Fruit fly (Drosophila melanogaster) whole organism, embryonic: ENCODE results near the gene CG11741.
A peak's percentile ranks its signal among the peaks of the same experiment; 100 is the strongest.

Experiments
- Ada2b ChIP-seq: fragments of 200-800 bp; sonication (Bioruptor generic); IDR thresholded peaks from 2 replicates; pipeline ENCODE4 v1.3.6; 2022; ENCODE audit warnings: missing biosample characterization, missing genetic modification characterization
- BtbVII ChIP-seq: fragments of 200-800 bp; sonication (Bioruptor generic); optimal IDR thresholded peaks from 3 replicates; lab custom pipeline; 2017; ENCODE audit warnings: missing biosample characterization, mild to moderate bottlenecking, missing genetic modification characterization
- CG11696 ChIP-seq: fragments of 200-800 bp; sonication (Bioruptor generic); IDR thresholded peaks from 2 replicates; pipeline ENCODE4 v1.3.6; 2022; ENCODE audit warnings: missing biosample characterization, missing genetic modification characterization
- CG11723 ChIP-seq: fragments of 200-800 bp; sonication (Bioruptor generic); optimal IDR thresholded peaks from 2 replicates; lab custom pipeline; 2017; ENCODE audit warnings: missing biosample characterization, mild to moderate bottlenecking, missing genetic modification characterization
- CG12236 ChIP-seq: fragments of 200-800 bp; sonication (Bioruptor generic); optimal IDR thresholded peaks from 2 replicates; lab custom pipeline; 2016; ENCODE audit warnings: missing biosample characterization, missing genetic modification characterization
- CG13624 ChIP-seq: fragments of 200-800 bp; sonication (Bioruptor generic); optimal IDR thresholded peaks from 2 replicates; lab custom pipeline; 2016; ENCODE audit warnings: missing biosample characterization, missing genetic modification characterization
- CG13775 ChIP-seq: fragments of 200-800 bp; sonication (Bioruptor generic); optimal IDR thresholded peaks from 3 replicates; lab custom pipeline; 2017; ENCODE audit warnings: missing biosample characterization, mild to moderate bottlenecking, missing genetic modification characterization
- CG1792 ChIP-seq: fragments of 200-800 bp; sonication (Bioruptor generic); optimal IDR thresholded peaks from 2 replicates; lab custom pipeline; 2016; ENCODE audit warnings: missing biosample characterization, missing genetic modification characterization
- CG3281 ChIP-seq: fragments of 200-800 bp; sonication (Bioruptor generic); optimal IDR thresholded peaks from 3 replicates; lab custom pipeline; 2017; ENCODE audit warnings: missing biosample characterization, mild to moderate bottlenecking, missing genetic modification characterization
- CG33557 ChIP-seq: fragments of 200-800 bp; sonication (Bioruptor generic); optimal IDR thresholded peaks from 2 replicates; lab custom pipeline; 2019; ENCODE audit warnings: missing biosample characterization, mild to moderate bottlenecking, missing genetic modification characterization, moderate library complexity
- CG3407 ChIP-seq: fragments of 200-800 bp; sonication (Bioruptor generic); optimal IDR thresholded peaks from 2 replicates; lab custom pipeline; 2018; ENCODE audit warnings: missing biosample characterization, mild to moderate bottlenecking, missing genetic modification characterization
- CG6765 ChIP-seq: fragments of 200-800 bp; sonication (Bioruptor generic); optimal IDR thresholded peaks from 3 replicates; lab custom pipeline; 2017; ENCODE audit warnings: missing biosample characterization, mild to moderate bottlenecking, missing genetic modification characterization
- CG6791 ChIP-seq: fragments of 200-800 bp; sonication (Bioruptor generic); IDR thresholded peaks from 3 replicates; pipeline ENCODE4 v1.3.6; 2022; ENCODE audit warnings: missing biosample characterization, missing genetic modification characterization; ENCODE audit not compliant: partially characterized antibody
- CG7372 ChIP-seq: fragments of 200-800 bp; sonication (Bioruptor generic); IDR thresholded peaks from 2 replicates; pipeline ENCODE4 v1.3.6; 2022; ENCODE audit warnings: missing biosample characterization, missing genetic modification characterization
- CG8765 ChIP-seq: fragments of 200-800 bp; sonication (Bioruptor generic); IDR thresholded peaks from 2 replicates; pipeline ENCODE4 v1.3.6; 2022; ENCODE audit warnings: missing biosample characterization, missing genetic modification characterization
- CHES-1-like ChIP-seq: fragments of 200-800 bp; sonication (Bioruptor generic); optimal IDR thresholded peaks from 2 replicates; lab custom pipeline; 2016; ENCODE audit warnings: missing biosample characterization, missing genetic modification characterization
- CoRest ChIP-seq: fragments of 200-800 bp; sonication (Bioruptor generic); optimal IDR thresholded peaks from 3 replicates; lab custom pipeline; 2018; ENCODE audit warnings: missing biosample characterization, mild to moderate bottlenecking, missing genetic modification characterization, moderate library complexity
- Dbx ChIP-seq: fragments of 200-800 bp; sonication (Bioruptor generic); IDR thresholded peaks from 3 replicates; pipeline ENCODE4 v1.3.6; 2022; ENCODE audit warnings: missing biosample characterization, missing genetic modification characterization
- Dip2 ChIP-seq: fragments of 200-800 bp; sonication (Bioruptor generic); IDR thresholded peaks from 2 replicates; pipeline ENCODE4 v1.3.6; 2022; ENCODE audit warnings: missing biosample characterization, missing genetic modification characterization
- Doc2 ChIP-seq: fragments of 200-800 bp; sonication (Bioruptor generic); IDR thresholded peaks from 2 replicates; pipeline ENCODE4 v1.3.6; 2022; ENCODE audit warnings: missing biosample characterization, missing genetic modification characterization
- Gsc ChIP-seq: fragments of 200-800 bp; sonication (Bioruptor generic); IDR thresholded peaks from 2 replicates; pipeline ENCODE4 v1.3.6; 2022; ENCODE audit warnings: missing biosample characterization, missing genetic modification characterization
- HLH3B ChIP-seq: fragments of 200-800 bp; sonication (Bioruptor generic); IDR thresholded peaks from 2 replicates; pipeline ENCODE4 v1.3.6; 2022; ENCODE audit warnings: missing biosample characterization, missing genetic modification characterization
- HLHmδ ChIP-seq: fragments of 200-800 bp; sonication (Bioruptor generic); optimal IDR thresholded peaks from 2 replicates; lab custom pipeline; 2018; ENCODE audit warnings: missing biosample characterization, mild to moderate bottlenecking, missing genetic modification characterization, moderate library complexity
- Hmx ChIP-seq: fragments of 200-800 bp; sonication (Bioruptor generic); optimal IDR thresholded peaks from 2 replicates; lab custom pipeline; 2016; ENCODE audit warnings: missing biosample characterization, missing genetic modification characterization
- Hr39 ChIP-seq: fragments of >200 bp; optimal IDR thresholded peaks from 2 replicates; lab custom pipeline; 2017
- Mad ChIP-seq: fragments of 200-800 bp; sonication (Bioruptor generic); optimal IDR thresholded peaks from 2 replicates; lab custom pipeline; 2016; ENCODE audit warnings: missing biosample characterization, missing genetic modification characterization
- Neu2 ChIP-seq: fragments of 200-800 bp; sonication (Bioruptor generic); optimal IDR thresholded peaks from 3 replicates; lab custom pipeline; 2016; ENCODE audit warnings: missing biosample characterization, missing genetic modification characterization, borderline replicate concordance
- PHDP ChIP-seq: fragments of 200-800 bp; sonication (Bioruptor generic); optimal IDR thresholded peaks from 3 replicates; lab custom pipeline; 2018; ENCODE audit warnings: missing biosample characterization, mild to moderate bottlenecking, missing genetic modification characterization, moderate library complexity
- Rx ChIP-seq: fragments of 200-800 bp; sonication (Bioruptor generic); IDR thresholded peaks from 2 replicates; pipeline ENCODE4 v1.3.6; 2022; ENCODE audit warnings: missing biosample characterization, missing genetic modification characterization
- abd-A ChIP-seq: fragments of 200-800 bp; sonication (Bioruptor generic); optimal IDR thresholded peaks from 3 replicates; lab custom pipeline; 2019; ENCODE audit warnings: missing biosample characterization, mild to moderate bottlenecking, missing genetic modification characterization, moderate library complexity
- chn ChIP-seq: fragments of 200-800 bp; sonication (Bioruptor generic); optimal IDR thresholded peaks from 2 replicates; lab custom pipeline; 2016; ENCODE audit warnings: missing biosample characterization, missing genetic modification characterization
- ci ChIP-seq: fragments of 200-800 bp; sonication (Bioruptor generic); IDR thresholded peaks from 3 replicates; pipeline ENCODE4 v1.3.6; 2022; ENCODE audit warnings: missing biosample characterization, missing genetic modification characterization
- ems ChIP-seq: fragments of 200-800 bp; sonication (Bioruptor generic); optimal IDR thresholded peaks from 3 replicates; lab custom pipeline; 2016; ENCODE audit warnings: missing biosample characterization, missing genetic modification characterization
- exex ChIP-seq: fragments of 200-800 bp; sonication (Bioruptor generic); optimal IDR thresholded peaks from 4 replicates; lab custom pipeline; 2018; ENCODE audit warnings: missing biosample characterization, mild to moderate bottlenecking, missing genetic modification characterization, moderate library complexity
- fd3F ChIP-seq: fragments of 200-800 bp; sonication (Bioruptor generic); optimal IDR thresholded peaks from 2 replicates; lab custom pipeline; 2018; ENCODE audit warnings: missing biosample characterization, mild to moderate bottlenecking, missing genetic modification characterization, moderate library complexity
- ftz-f1 ChIP-seq: fragments of 200-800 bp; sonication (Bioruptor generic); optimal IDR thresholded peaks from 2 replicates; lab custom pipeline; 2016; ENCODE audit warnings: missing biosample characterization, missing genetic modification characterization
- grau ChIP-seq: fragments of 200-800 bp; optimal IDR thresholded peaks from 3 replicates; lab custom pipeline; 2019; ENCODE audit warnings: missing biosample characterization, mild to moderate bottlenecking, missing genetic modification characterization, moderate library complexity
- gro ChIP-seq: fragments of 200-800 bp; sonication (Bioruptor generic); optimal IDR thresholded peaks from 2 replicates; lab custom pipeline; 2016; ENCODE audit warnings: missing biosample characterization, missing genetic modification characterization
- gsb ChIP-seq: fragments of 200-800 bp; sonication (Bioruptor generic); IDR thresholded peaks from 2 replicates; pipeline ENCODE4 v1.3.6; 2022; ENCODE audit warnings: missing biosample characterization, missing genetic modification characterization
- kay ChIP-seq: fragments of 200-800 bp; sonication (Bioruptor generic); optimal IDR thresholded peaks from 2 replicates; lab custom pipeline; 2016; ENCODE audit warnings: missing biosample characterization, missing genetic modification characterization
- kni ChIP-seq: fragments of 200-800 bp; sonication (Bioruptor generic); optimal IDR thresholded peaks from 3 replicates; lab custom pipeline; 2017; ENCODE audit warnings: mild to moderate bottlenecking, missing biosample characterization, missing genetic modification reagents, missing genetic modification characterization
- lola ChIP-seq, 3 experiments: fragments of >200 bp in 2 of 3; fragments of 200-800 bp in 1 of 3; sonication (Bioruptor generic) in 1 of 3; optimal IDR thresholded peaks; 2 replicates each; lab custom pipeline; 2017 to 2019; ENCODE audit warnings: missing biosample characterization in 3 of 3, missing genetic modification characterization in 3 of 3, mild to moderate bottlenecking in 1 of 3, moderate library complexity in 1 of 3
- maf-S ChIP-seq: fragments of 200-800 bp; sonication (Bioruptor generic); optimal IDR thresholded peaks from 2 replicates; lab custom pipeline; 2016; ENCODE audit warnings: missing biosample characterization, missing genetic modification characterization
- pita ChIP-seq: fragments of 200-800 bp; sonication (Bioruptor generic); optimal IDR thresholded peaks from 2 replicates; lab custom pipeline; 2017; ENCODE audit warnings: missing biosample characterization, mild to moderate bottlenecking, missing genetic modification characterization
- pros ChIP-seq: fragments of 200-800 bp; sonication (Bioruptor generic); optimal IDR thresholded peaks from 3 replicates; lab custom pipeline; 2019; ENCODE audit warnings: missing biosample characterization, mild to moderate bottlenecking, missing genetic modification characterization, moderate library complexity
- ranshi ChIP-seq: fragments of 200-800 bp; sonication (Bioruptor generic); IDR thresholded peaks from 2 replicates; pipeline ENCODE4 v1.3.6; 2022; ENCODE audit warnings: missing biosample characterization, missing genetic modification characterization
- row ChIP-seq: fragments of 200-800 bp; sonication (Bioruptor generic); IDR thresholded peaks from 3 replicates; pipeline ENCODE4 v1.3.6; 2022; ENCODE audit warnings: missing biosample characterization, missing genetic modification characterization
- run ChIP-seq: fragments of 200-800 bp; sonication (Bioruptor generic); optimal IDR thresholded peaks from 3 replicates; lab custom pipeline; 2018; ENCODE audit warnings: missing biosample characterization, mild to moderate bottlenecking, missing genetic modification characterization
- sens ChIP-seq: fragments of 200-800 bp; sonication (Bioruptor generic); peaks from one replicate; lab custom pipeline; 2016; ENCODE audit warnings: missing biosample characterization, missing genetic modification characterization
- slp2 ChIP-seq: fragments of 200-800 bp; sonication (Bioruptor generic); optimal IDR thresholded peaks from 2 replicates; lab custom pipeline; 2016; ENCODE audit warnings: missing biosample characterization, missing genetic modification characterization
- sna ChIP-seq: fragments of 200-800 bp; sonication (Bioruptor generic); IDR thresholded peaks from 2 replicates; pipeline ENCODE4 v1.3.6; 2022; ENCODE audit warnings: missing biosample characterization, missing genetic modification characterization; ENCODE audit not compliant: partially characterized antibody
- zen2 ChIP-seq: fragments of 200-800 bp; sonication (Bioruptor generic); IDR thresholded peaks from 3 replicates; pipeline ENCODE4 v1.3.6; 2022; ENCODE audit warnings: missing biosample characterization, missing genetic modification characterization; ENCODE audit not compliant: partially characterized antibody

The CG11741 gene

DNA sequence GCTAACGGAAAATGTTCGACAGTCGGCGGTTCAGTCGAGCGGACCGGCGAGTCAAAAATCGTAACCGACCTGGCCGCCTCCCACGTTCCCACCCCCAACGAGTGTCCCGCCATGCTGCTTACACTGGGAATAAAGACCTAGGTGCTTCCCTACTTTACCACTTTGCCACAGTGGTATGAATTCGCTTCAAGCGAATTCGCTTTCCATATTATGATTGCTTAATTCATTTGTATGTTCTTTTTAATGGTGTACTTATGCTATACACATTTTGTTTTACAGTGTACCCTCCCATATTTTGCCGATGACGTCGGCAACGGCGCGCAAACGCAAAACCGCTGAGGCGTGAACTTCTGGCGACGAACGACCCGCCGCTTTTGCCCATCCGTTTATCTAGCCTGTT lies 45.8 kb downstream of the CG11741 start (continued):
- TF ChIP-seq CG7372 (GFP tag; lab: Robert Waterston, UW), result peak; percentile 70; the same call in 1 of the 2 replicates
- peak; percentile 74 for TF ChIP-seq ranshi (GFP tag; lab: Robert Waterston, UW)
- TF ChIP-seq exex (tag; lab: Kevin White, UChicago), result peak; percentile 7
- peak; percentile 34 for TF ChIP-seq CG13775 (GFP tag; lab: Kevin White, UChicago)
- TF ChIP-seq CG12236 (GFP tag; lab: Kevin White, UChicago), result no peak
- peak; percentile 79 for TF ChIP-seq row (GFP tag; lab: Robert Waterston, UW)
- no peak for TF ChIP-seq pros
- peak; percentile 65 for TF ChIP-seq maf-S (GFP tag; lab: Kevin White, UChicago)
- peak; percentile 53; the same call in 1 of the 2 replicates for TF ChIP-seq Gsc
- peak; percentile 84; the same call in 1 of the 2 replicates for TF ChIP-seq HLH3B (GFP tag; lab: Robert Waterston, UW)
- peak; percentile 72 for TF ChIP-seq Dbx (GFP tag; lab: Robert Waterston, UW)
- no peak for TF ChIP-seq CG6791 (GFP tag; lab: Robert Waterston, UW)
- TF ChIP-seq kni (GFP tag; lab: Kevin White, UChicago), result no peak
- TF ChIP-seq grau (tag; lab: Kevin White, UChicago), result peak; percentile 74
- peak; percentile 35 for TF ChIP-seq ems
- TF ChIP-seq CG6765, result peak; percentile 53
- no peak for TF ChIP-seq sna
- peak; percentile 48 for TF ChIP-seq slp2 (GFP tag; lab: Kevin White, UChicago)
- peak; percentile 55 for TF ChIP-seq CG3407
- TF ChIP-seq Hmx (GFP tag; lab: Kevin White, UChicago), result no peak
- TF ChIP-seq kay (GFP tag; lab: Kevin White, UChicago), result no peak
- no peak for TF ChIP-seq Dip2 (GFP tag; lab: Robert Waterston, UW)
- TF ChIP-seq ci, result peak; percentile 88
- no peak for TF ChIP-seq HLHmδ (GFP tag; lab: Kevin White, UChicago)
- TF ChIP-seq BtbVII (GFP tag; lab: Kevin White, UChicago), result peak; percentile 29
- TF ChIP-seq CG8765 (GFP tag; lab: Robert Waterston, UW), result no peak
- no peak for TF ChIP-seq pita
- no peak for TF ChIP-seq run (tag; lab: Kevin White, UChicago)
- TF ChIP-seq zen2 (GFP tag; lab: Robert Waterston, UW), result no peak
- no peak for TF ChIP-seq ftz-f1 (GFP tag; lab: Kevin White, UChicago)
- peak; percentile 71 for TF ChIP-seq CoRest (tag; lab: Kevin White, UChicago)
- TF ChIP-seq CG1792 (GFP tag; lab: Kevin White, UChicago), result no peak
- peak; percentile 74 for TF ChIP-seq Ada2b (GFP tag; lab: Robert Waterston, UW)
- peak; percentile 95 for TF ChIP-seq sens (GFP tag; lab: Kevin White, UChicago)
- 0 out of 2 replicates have a peak, but pooled peaks have one; percentile 49 for TF ChIP-seq gsb (GFP tag; lab: Robert Waterston, UW)
- no peak for TF ChIP-seq lola (GFP tag; optimal IDR thresholded peaks at IDR 0.05; lab: Kevin White, UChicago)
- TF ChIP-seq abd-A (tag; lab: Kevin White, UChicago), result no peak
- TF ChIP-seq Rx, result peak; percentile 69
- TF ChIP-seq CG33557 (GFP tag; lab: Kevin White, UChicago), result peak; percentile 19
- peak; percentile 36 for TF ChIP-seq fd3F
- peak; percentile 72 for TF ChIP-seq CG3281
- TF ChIP-seq Doc2 (GFP tag; lab: Robert Waterston, UW), result 0 out of 2 replicates have a peak, but pooled peaks have one; percentile 31
- TF ChIP-seq CG13624 (GFP tag; lab: Kevin White, UChicago), result no peak
- no peak for TF ChIP-seq Neu2 (GFP tag; lab: Kevin White, UChicago)
- no peak for TF ChIP-seq gro (GFP tag; lab: Kevin White, UChicago)
- TF ChIP-seq CG11696, result no peak
- TF ChIP-seq PHDP (tag; lab: Kevin White, UChicago), result no peak
- peak; percentile 44 for TF ChIP-seq Mad (GFP tag; lab: Kevin White, UChicago)
- TF ChIP-seq Hr39, result no peak
- peak; percentile 45 for TF ChIP-seq CG11723 (GFP tag; lab: Kevin White, UChicago)
- TF ChIP-seq CHES-1-like (GFP tag; lab: Kevin White, UChicago), result no peak
- TF ChIP-seq chn (GFP tag; lab: Kevin White, UChicago), result peak; percentile 47
